Fruit fly (Drosophila melanogaster) whole organism, prepupa: ENCODE measurements around the gene CG10804.

Experiments used
- Blimp-1 ChIP-seq: fragments of 200-800 bp; sonication (Bioruptor generic); optimal IDR thresholded peaks from 3 replicates; lab custom pipeline; 2017; ENCODE audit warnings: missing biosample characterization, missing genetic modification characterization, mild to moderate bottlenecking, moderate library complexity, missing genetic modification reagents
- CG10631 ChIP-seq: fragments of 200-800 bp; sonication (Bioruptor generic); optimal IDR thresholded peaks from 2 replicates; lab custom pipeline; 2016; ENCODE audit warnings: missing biosample characterization, missing genetic modification characterization
- CG10669 ChIP-seq: fragments of 200-800 bp; sonication (Bioruptor generic); optimal IDR thresholded peaks from 3 replicates; lab custom pipeline; 2018; ENCODE audit warnings: missing biosample characterization, mild to moderate bottlenecking, missing genetic modification characterization, moderate library complexity
- CG11762 ChIP-seq: fragments of 200-800 bp; sonication (Bioruptor generic); optimal IDR thresholded peaks from 3 replicates; lab custom pipeline; 2016; ENCODE audit warnings: missing biosample characterization, missing genetic modification characterization; ENCODE audit not compliant: insufficient read depth
- CG15336 ChIP-seq: fragments of 200-800 bp; sonication (Bioruptor generic); IDR thresholded peaks from 2 replicates; pipeline ENCODE4 v1.3.6; 2022; ENCODE audit warnings: missing biosample characterization, missing genetic modification characterization
- CG1621 ChIP-seq: fragments of 200-800 bp; sonication (Bioruptor generic); optimal IDR thresholded peaks from 3 replicates; lab custom pipeline; 2018; ENCODE audit warnings: missing biosample characterization, mild to moderate bottlenecking, missing genetic modification characterization
- CG3032 ChIP-seq: fragments of 200-800 bp; optimal IDR thresholded peaks from 2 replicates; lab custom pipeline; 2019; ENCODE audit warnings: missing biosample characterization, mild to moderate bottlenecking, missing genetic modification characterization, moderate library complexity
- CG3919 ChIP-seq: fragments of 200-800 bp; sonication (Bioruptor generic); optimal IDR thresholded peaks from 3 replicates; lab custom pipeline; 2016; ENCODE audit warnings: missing biosample characterization, missing genetic modification characterization
- CG4318 ChIP-seq: fragments of 200-800 bp; sonication (Bioruptor generic); optimal IDR thresholded peaks from 3 replicates; lab custom pipeline; 2017; ENCODE audit warnings: missing biosample characterization, mild to moderate bottlenecking, missing genetic modification characterization
- CG6163 ChIP-seq: fragments of 200-800 bp; sonication (Bioruptor generic); IDR thresholded peaks from 3 replicates; pipeline ENCODE4 v1.3.6; 2022; ENCODE audit warnings: missing biosample characterization, missing genetic modification characterization
- CG6276 ChIP-seq: fragments of 200-800 bp; sonication (Bioruptor generic); optimal IDR thresholded peaks from 2 replicates; lab custom pipeline; 2017; ENCODE audit warnings: missing biosample characterization, mild to moderate bottlenecking, missing genetic modification characterization
- CG6854 ChIP-seq: fragments of 200-800 bp; sonication (Bioruptor generic); optimal IDR thresholded peaks from 2 replicates; lab custom pipeline; 2017; ENCODE audit warnings: missing biosample characterization, mild to moderate bottlenecking, missing genetic modification characterization
- CG9139 ChIP-seq: fragments of 200-800 bp; sonication (Bioruptor generic); optimal IDR thresholded peaks from 3 replicates; lab custom pipeline; 2017; ENCODE audit warnings: missing biosample characterization, mild to moderate bottlenecking, missing genetic modification characterization
- Ets96B ChIP-seq: fragments of 200-800 bp; optimal IDR thresholded peaks from 2 replicates; lab custom pipeline; 2019; ENCODE audit warnings: missing biosample characterization, mild to moderate bottlenecking, missing genetic modification characterization, moderate library complexity
- Gug ChIP-seq: fragments of 200-800 bp; sonication (Bioruptor generic); IDR thresholded peaks from 2 replicates; pipeline ENCODE4 v1.3.6; 2022; ENCODE audit warnings: missing biosample characterization, missing genetic modification characterization
- Hr38 ChIP-seq: sonication (Bioruptor generic); optimal IDR thresholded peaks from 2 replicates; lab custom pipeline; 2016; ENCODE audit warnings: missing biosample characterization, missing genetic modification characterization
- Lpt ChIP-seq: fragments of 200-800 bp; sonication (Bioruptor generic); optimal IDR thresholded peaks from 3 replicates; lab custom pipeline; 2016; ENCODE audit warnings: missing biosample characterization, missing genetic modification characterization
- Met ChIP-seq: fragments of 200-800 bp; sonication (Bioruptor generic); optimal IDR thresholded peaks from 3 replicates; lab custom pipeline; 2016; ENCODE audit warnings: missing biosample characterization, missing genetic modification characterization
- OdsH ChIP-seq: fragments of 200-800 bp; sonication (Bioruptor generic); optimal IDR thresholded peaks from 3 replicates; lab custom pipeline; 2016; ENCODE audit warnings: missing biosample characterization, missing genetic modification characterization
- Smox ChIP-seq: fragments of 200-800 bp; sonication (Bioruptor generic); optimal IDR thresholded peaks from 3 replicates; lab custom pipeline; 2016; ENCODE audit warnings: missing biosample characterization, missing genetic modification characterization
- Sox15 ChIP-seq: fragments of 200-800 bp; sonication (Bioruptor generic); optimal IDR thresholded peaks from 3 replicates; lab custom pipeline; 2016; ENCODE audit warnings: missing biosample characterization, missing genetic modification characterization
- achi ChIP-seq: fragments of 200-800 bp; sonication (Bioruptor generic); optimal IDR thresholded peaks from 3 replicates; lab custom pipeline; 2016; ENCODE audit warnings: missing biosample characterization, missing genetic modification characterization
- acj6 ChIP-seq: fragments of 200-800 bp; sonication (Bioruptor generic); optimal IDR thresholded peaks from 3 replicates; lab custom pipeline; 2016; ENCODE audit warnings: missing biosample characterization, missing genetic modification characterization
- cyc ChIP-seq: fragments of 200-800 bp; sonication (Bioruptor generic); optimal IDR thresholded peaks from 3 replicates; lab custom pipeline; 2016; ENCODE audit warnings: missing biosample characterization, missing genetic modification characterization
- dac ChIP-seq: fragments of 200-800 bp; sonication (Bioruptor generic); optimal IDR thresholded peaks from 2 replicates; lab custom pipeline; 2017; ENCODE audit warnings: missing biosample characterization, mild to moderate bottlenecking, missing genetic modification characterization
- dsx ChIP-seq: fragments of 200-800 bp; optimal IDR thresholded peaks from 3 replicates; lab custom pipeline; 2019; ENCODE audit warnings: missing biosample characterization, mild to moderate bottlenecking, missing genetic modification characterization, moderate library complexity; ENCODE audit not compliant: poor library complexity, severe bottlenecking
- fd59A ChIP-seq: fragments of 200-800 bp; sonication (Bioruptor generic); optimal IDR thresholded peaks from 2 replicates; lab custom pipeline; 2017; ENCODE audit warnings: missing biosample characterization, mild to moderate bottlenecking, missing genetic modification characterization, missing genetic modification reagents
- fd85E ChIP-seq: fragments of 200-800 bp; sonication (Bioruptor generic); optimal IDR thresholded peaks from 3 replicates; lab custom pipeline; 2016; ENCODE audit warnings: missing biosample characterization, missing genetic modification characterization
- fkh ChIP-seq: fragments of 200-800 bp; sonication (Bioruptor generic); optimal IDR thresholded peaks from 3 replicates; lab custom pipeline; 2017; ENCODE audit warnings: missing biosample characterization, mild to moderate bottlenecking, missing genetic modification characterization, moderate library complexity
- lz ChIP-seq: fragments of 200-800 bp; sonication (Bioruptor generic); optimal IDR thresholded peaks from 3 replicates; lab custom pipeline; 2016; ENCODE audit warnings: missing biosample characterization, missing genetic modification characterization
- pdm3 ChIP-seq: fragments of 200-800 bp; sonication (Bioruptor generic); optimal IDR thresholded peaks from 3 replicates; lab custom pipeline; 2016; ENCODE audit warnings: missing biosample characterization, missing genetic modification characterization
- spab ChIP-seq: fragments of 200-800 bp; sonication (Bioruptor generic); optimal IDR thresholded peaks from 2 replicates; lab custom pipeline; 2017; ENCODE audit warnings: missing biosample characterization, mild to moderate bottlenecking, missing genetic modification characterization, missing genetic modification reagents
- ss ChIP-seq, 2 experiments: fragments of 200-800 bp; sonication (Bioruptor generic); optimal IDR thresholded peaks; 2 replicates in 1 of 2; 3 replicates in 1 of 2; lab custom pipeline; 2017 to 2018; ENCODE audit warnings: mild to moderate bottlenecking in 2 of 2, missing biosample characterization in 2 of 2, missing genetic modification characterization in 2 of 2, moderate library complexity in 1 of 2
- topi ChIP-seq: fragments of 200-800 bp; sonication (Bioruptor generic); optimal IDR thresholded peaks from 3 replicates; lab custom pipeline; 2016; ENCODE audit warnings: missing biosample characterization, missing genetic modification characterization
- vri ChIP-seq: fragments of 200-800 bp; sonication (Bioruptor generic); optimal IDR thresholded peaks from 3 replicates; lab custom pipeline; 2016; ENCODE audit warnings: missing biosample characterization, mild to moderate bottlenecking, missing genetic modification characterization

CG10804 gene

dm6 chrX:3482119-3483014, at the start of gene CG10804, which contains the start of gene CG10802 (continued):
- TF ChIP-seq CG10669 (GFP tag; lab: Kevin White, UChicago) (no peak), ss (GFP tag; optimal IDR thresholded peaks at IDR 0.05; lab: Kevin White, UChicago) (no peak), CG6163 (GFP tag; lab: Robert Waterston, UW) (peak; percentile 74), acj6 (GFP tag; lab: Kevin White, UChicago) (peak; percentile 75), CG11762 (peak; percentile 17), Sox15 (peak; percentile 58), fd59A (GFP tag; lab: Kevin White, UChicago) (peak; percentile 19), Gug (GFP tag; lab: Robert Waterston, UW) (peak; percentile 69), vri (no peak), dac (GFP tag; lab: Kevin White, UChicago) (peak; percentile 19)

DNA sequence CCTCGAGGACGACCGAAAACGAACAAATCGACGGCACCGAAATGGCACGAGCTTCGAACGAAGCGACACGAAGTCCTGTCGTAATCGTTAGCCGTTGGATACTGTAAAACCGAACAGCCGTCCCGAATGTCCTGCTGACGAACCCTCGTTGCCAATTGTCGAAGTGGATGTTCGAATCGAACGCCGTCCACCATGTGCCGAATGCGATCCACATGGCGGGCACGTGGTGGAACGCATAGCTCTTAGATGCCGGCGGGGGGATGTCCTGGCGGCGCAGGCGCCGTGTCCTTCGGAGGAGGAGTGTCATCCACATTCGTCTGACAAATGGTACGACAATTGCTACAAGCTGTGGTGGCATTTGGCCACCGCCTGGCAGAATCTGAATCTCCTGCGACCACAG, 48.6 kb upstream of the CG10804 start:
- TF ChIP-seq fd59A (GFP tag; lab: Kevin White, UChicago) (no peak), Blimp-1 (no peak), CG1621 (tag; lab: Kevin White, UChicago) (no peak), CG10669 (GFP tag; lab: Kevin White, UChicago) (no peak)

dm6 chrX:3514016-3514415, 31.9 kb upstream of the CG10804 start, which contains the start of gene CG13021:
TSS of gene CG13021 (plus strand) at chrX:3514316.
- TF ChIP-seq dsx (GFP tag; lab: Kevin White, UChicago) (no peak), CG4318 (GFP tag; lab: Kevin White, UChicago) (no peak), Gug (GFP tag; lab: Robert Waterston, UW) (no peak), fd59A (GFP tag; lab: Kevin White, UChicago) (no peak), Blimp-1 (no peak), achi (GFP tag; lab: Kevin White, UChicago) (no peak), OdsH (no peak), CG3032 (no peak), fd85E (no peak)
- TF ChIP-seq, all 60 proteins: peak for 0

DNA sequence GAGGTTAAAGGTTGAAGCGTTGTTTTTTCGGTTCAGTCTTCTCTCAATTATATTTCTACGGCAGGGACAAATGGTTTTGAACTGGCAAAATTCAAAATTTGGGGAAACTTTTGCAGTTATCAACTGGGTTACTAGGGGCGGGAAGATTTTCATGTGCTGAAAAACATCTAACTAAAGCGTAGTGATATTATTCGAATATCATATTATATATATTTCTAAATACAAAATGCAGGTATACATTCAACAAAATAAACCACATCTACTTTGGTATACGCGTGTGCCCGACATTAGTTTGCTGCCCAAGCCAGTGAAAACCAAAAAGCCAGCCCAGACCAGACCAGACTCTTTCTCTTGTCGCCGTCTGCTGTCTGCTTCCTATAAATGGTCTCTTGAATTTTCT, 22.6 kb upstream of the CG10804 start, which contains the start of gene Gas8:
Gene Gas8 (minus strand): TSS at position 101 of the 400 bp plus-strand sequence.
- no peak for TF ChIP-seq CG10631 (GFP tag; lab: Kevin White, UChicago)
- no peak for TF ChIP-seq CG9139
- no peak for TF ChIP-seq Lpt (GFP tag; lab: Kevin White, UChicago)
- TF ChIP-seq pdm3 = no peak
- no peak for TF ChIP-seq CG6854
- TF ChIP-seq lz = no peak
- TF ChIP-seq fkh = no peak
- TF ChIP-seq CG3919 (GFP tag; lab: Kevin White, UChicago) = no peak
- no peak for TF ChIP-seq vri
- TF ChIP-seq topi = no peak
- no peak for TF ChIP-seq cyc (GFP tag; lab: Kevin White, UChicago)
- no peak for TF ChIP-seq Met
- TF ChIP-seq dac (GFP tag; lab: Kevin White, UChicago) = no peak
- TF ChIP-seq spab (GFP tag; lab: Kevin White, UChicago) = no peak
- TF ChIP-seq Hr38 = no peak
- TF ChIP-seq Ets96B (tag; lab: Kevin White, UChicago) = no peak
- TF ChIP-seq CG6276 = no peak

DNA sequence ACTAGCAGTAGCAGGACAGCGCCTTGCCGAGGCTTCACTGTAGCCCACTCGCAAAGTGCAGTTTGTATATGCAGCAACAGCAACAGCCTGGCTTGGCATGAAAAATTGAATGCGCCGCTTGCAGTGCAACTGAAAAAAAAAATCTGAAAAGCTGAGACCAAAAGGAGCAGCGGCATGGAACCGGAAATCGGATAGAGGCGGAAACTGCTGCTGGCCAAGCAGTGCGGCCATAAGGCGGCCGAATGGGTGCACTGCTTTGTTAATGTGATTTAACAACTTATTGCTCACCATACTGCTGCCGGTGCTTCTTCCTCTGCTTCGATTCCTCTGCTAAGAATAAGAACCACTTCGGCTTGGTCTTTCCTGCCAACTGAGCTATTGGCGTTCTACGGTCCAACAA, 22.1 kb upstream of the CG10804 start:
- TF ChIP-seq dac (GFP tag; lab: Kevin White, UChicago) (no peak), CG15336 (0 out of 2 replicates have a peak, but pooled peaks have one; percentile 3), pdm3 (no peak), OdsH (peak; percentile 22), Smox (GFP tag; lab: Kevin White, UChicago) (no peak)
